Fruit fly (Drosophila melanogaster) whole organism, prepupa: ENCODE results near the gene Ero1L.

Source experiments
- Blimp-1 ChIP-seq: fragments of 200-800 bp; sonication (Bioruptor generic); optimal IDR thresholded peaks from 3 replicates; lab custom pipeline; 2017; ENCODE audit warnings: missing biosample characterization, missing genetic modification characterization, mild to moderate bottlenecking, moderate library complexity, missing genetic modification reagents
- CG10631 ChIP-seq: fragments of 200-800 bp; sonication (Bioruptor generic); optimal IDR thresholded peaks from 2 replicates; lab custom pipeline; 2016; ENCODE audit warnings: missing biosample characterization, missing genetic modification characterization
- CG10669 ChIP-seq: fragments of 200-800 bp; sonication (Bioruptor generic); optimal IDR thresholded peaks from 3 replicates; lab custom pipeline; 2018; ENCODE audit warnings: missing biosample characterization, mild to moderate bottlenecking, missing genetic modification characterization, moderate library complexity
- CG11294 ChIP-seq: fragments of 200-800 bp; sonication (Bioruptor generic); IDR thresholded peaks from 2 replicates; pipeline ENCODE4 v1.3.6; 2022; ENCODE audit warnings: missing biosample characterization, missing genetic modification characterization
- CG15336 ChIP-seq: fragments of 200-800 bp; sonication (Bioruptor generic); IDR thresholded peaks from 2 replicates; pipeline ENCODE4 v1.3.6; 2022; ENCODE audit warnings: missing biosample characterization, missing genetic modification characterization
- CG1621 ChIP-seq: fragments of 200-800 bp; sonication (Bioruptor generic); optimal IDR thresholded peaks from 3 replicates; lab custom pipeline; 2018; ENCODE audit warnings: missing biosample characterization, mild to moderate bottlenecking, missing genetic modification characterization
- CG16779 ChIP-seq: fragments of 200-800 bp; sonication (Bioruptor generic); optimal IDR thresholded peaks from 3 replicates; lab custom pipeline; 2017; ENCODE audit warnings: missing biosample characterization, mild to moderate bottlenecking, missing genetic modification characterization
- CG3032 ChIP-seq: fragments of 200-800 bp; optimal IDR thresholded peaks from 2 replicates; lab custom pipeline; 2019; ENCODE audit warnings: missing biosample characterization, mild to moderate bottlenecking, missing genetic modification characterization, moderate library complexity
- CG34406 ChIP-seq: fragments of 200-800 bp; sonication (Bioruptor generic); optimal IDR thresholded peaks from 3 replicates; lab custom pipeline; 2016; ENCODE audit warnings: missing biosample characterization, missing genetic modification characterization
- CG3919 ChIP-seq: fragments of 200-800 bp; sonication (Bioruptor generic); optimal IDR thresholded peaks from 3 replicates; lab custom pipeline; 2016; ENCODE audit warnings: missing biosample characterization, missing genetic modification characterization
- CG4318 ChIP-seq: fragments of 200-800 bp; sonication (Bioruptor generic); optimal IDR thresholded peaks from 3 replicates; lab custom pipeline; 2017; ENCODE audit warnings: missing biosample characterization, mild to moderate bottlenecking, missing genetic modification characterization
- CG6163 ChIP-seq: fragments of 200-800 bp; sonication (Bioruptor generic); IDR thresholded peaks from 3 replicates; pipeline ENCODE4 v1.3.6; 2022; ENCODE audit warnings: missing biosample characterization, missing genetic modification characterization
- CG6276 ChIP-seq: fragments of 200-800 bp; sonication (Bioruptor generic); optimal IDR thresholded peaks from 2 replicates; lab custom pipeline; 2017; ENCODE audit warnings: missing biosample characterization, mild to moderate bottlenecking, missing genetic modification characterization
- CG6792 ChIP-seq: fragments of 200-800 bp; sonication (Bioruptor generic); optimal IDR thresholded peaks from 3 replicates; lab custom pipeline; 2016; ENCODE audit warnings: missing biosample characterization, missing genetic modification characterization
- CG6808 ChIP-seq: fragments of 200-800 bp; sonication (Bioruptor generic); optimal IDR thresholded peaks from 3 replicates; lab custom pipeline; 2017; ENCODE audit warnings: missing biosample characterization, missing genetic modification characterization, mild to moderate bottlenecking, moderate library complexity, missing genetic modification reagents
- CG6854 ChIP-seq: fragments of 200-800 bp; sonication (Bioruptor generic); optimal IDR thresholded peaks from 2 replicates; lab custom pipeline; 2017; ENCODE audit warnings: missing biosample characterization, mild to moderate bottlenecking, missing genetic modification characterization
- CG7368 ChIP-seq: fragments of 200-800 bp; sonication (Bioruptor generic); optimal IDR thresholded peaks from 3 replicates; lab custom pipeline; 2016; ENCODE audit warnings: missing biosample characterization, missing genetic modification characterization
- CG8119 ChIP-seq: fragments of 200-800 bp; sonication (Bioruptor generic); IDR thresholded peaks from 3 replicates; pipeline ENCODE4 v1.3.6; 2022; ENCODE audit warnings: missing biosample characterization, missing genetic modification characterization
- CG8319 ChIP-seq: fragments of 200-800 bp; sonication (Bioruptor generic); optimal IDR thresholded peaks from 3 replicates; lab custom pipeline; 2016; ENCODE audit warnings: missing biosample characterization, missing genetic modification characterization
- CG8632 ChIP-seq: fragments of 200-800 bp; sonication (Bioruptor generic); optimal IDR thresholded peaks from 3 replicates; lab custom pipeline; 2016; ENCODE audit warnings: missing biosample characterization, missing genetic modification characterization
- CG9139 ChIP-seq: fragments of 200-800 bp; sonication (Bioruptor generic); optimal IDR thresholded peaks from 3 replicates; lab custom pipeline; 2017; ENCODE audit warnings: missing biosample characterization, mild to moderate bottlenecking, missing genetic modification characterization
- Eip78C ChIP-seq: fragments of 200-800 bp; sonication (Bioruptor generic); peaks from one replicate; lab custom pipeline; 2016; ENCODE audit warnings: missing biosample characterization, missing genetic modification characterization
- Eip93F ChIP-seq: fragments of 200-800 bp; sonication (Bioruptor generic); optimal IDR thresholded peaks from 2 replicates; lab custom pipeline; 2016; ENCODE audit warnings: missing biosample characterization, mild to moderate bottlenecking, missing genetic modification characterization
- Ets21C ChIP-seq: fragments of 200-800 bp; sonication (Bioruptor generic); optimal IDR thresholded peaks from 3 replicates; lab custom pipeline; 2016; ENCODE audit warnings: missing biosample characterization, missing genetic modification characterization
- Ets96B ChIP-seq: fragments of 200-800 bp; optimal IDR thresholded peaks from 2 replicates; lab custom pipeline; 2019; ENCODE audit warnings: missing biosample characterization, mild to moderate bottlenecking, missing genetic modification characterization, moderate library complexity
- Gug ChIP-seq: fragments of 200-800 bp; sonication (Bioruptor generic); IDR thresholded peaks from 2 replicates; pipeline ENCODE4 v1.3.6; 2022; ENCODE audit warnings: missing biosample characterization, missing genetic modification characterization
- Hr38 ChIP-seq: sonication (Bioruptor generic); optimal IDR thresholded peaks from 2 replicates; lab custom pipeline; 2016; ENCODE audit warnings: missing biosample characterization, missing genetic modification characterization
- Hr39 ChIP-seq: fragments of 200-800 bp; sonication (Bioruptor generic); optimal IDR thresholded peaks from 2 replicates; lab custom pipeline; 2016; ENCODE audit warnings: missing biosample characterization, missing genetic modification characterization
- Hr4 ChIP-seq: fragments of 200-800 bp; sonication (Bioruptor generic); optimal IDR thresholded peaks from 3 replicates; lab custom pipeline; 2016; ENCODE audit warnings: missing biosample characterization, missing genetic modification characterization
- Met ChIP-seq: fragments of 200-800 bp; sonication (Bioruptor generic); optimal IDR thresholded peaks from 3 replicates; lab custom pipeline; 2016; ENCODE audit warnings: missing biosample characterization, missing genetic modification characterization
- OdsH ChIP-seq: fragments of 200-800 bp; sonication (Bioruptor generic); optimal IDR thresholded peaks from 3 replicates; lab custom pipeline; 2016; ENCODE audit warnings: missing biosample characterization, missing genetic modification characterization
- Smox ChIP-seq: fragments of 200-800 bp; sonication (Bioruptor generic); optimal IDR thresholded peaks from 3 replicates; lab custom pipeline; 2016; ENCODE audit warnings: missing biosample characterization, missing genetic modification characterization
- Sox102F ChIP-seq: fragments of 200-800 bp; sonication (Bioruptor generic); optimal IDR thresholded peaks from 2 replicates; lab custom pipeline; 2016; ENCODE audit warnings: missing biosample characterization, mild to moderate bottlenecking, missing genetic modification characterization
- Sox14 ChIP-seq: fragments of 200-800 bp; sonication (Bioruptor generic); optimal IDR thresholded peaks from 3 replicates; lab custom pipeline; 2016; ENCODE audit warnings: missing biosample characterization, missing genetic modification characterization
- Sox15 ChIP-seq: fragments of 200-800 bp; sonication (Bioruptor generic); optimal IDR thresholded peaks from 3 replicates; lab custom pipeline; 2016; ENCODE audit warnings: missing biosample characterization, missing genetic modification characterization
- achi ChIP-seq: fragments of 200-800 bp; sonication (Bioruptor generic); optimal IDR thresholded peaks from 3 replicates; lab custom pipeline; 2016; ENCODE audit warnings: missing biosample characterization, missing genetic modification characterization
- acj6 ChIP-seq: fragments of 200-800 bp; sonication (Bioruptor generic); optimal IDR thresholded peaks from 3 replicates; lab custom pipeline; 2016; ENCODE audit warnings: missing biosample characterization, missing genetic modification characterization
- cyc ChIP-seq: fragments of 200-800 bp; sonication (Bioruptor generic); optimal IDR thresholded peaks from 3 replicates; lab custom pipeline; 2016; ENCODE audit warnings: missing biosample characterization, missing genetic modification characterization
- eg ChIP-seq: fragments of 200-800 bp; sonication (Bioruptor generic); IDR thresholded peaks from 3 replicates; pipeline ENCODE4 v1.3.6; 2022; ENCODE audit warnings: missing biosample characterization, missing genetic modification characterization
- fd59A ChIP-seq: fragments of 200-800 bp; sonication (Bioruptor generic); optimal IDR thresholded peaks from 2 replicates; lab custom pipeline; 2017; ENCODE audit warnings: missing biosample characterization, mild to moderate bottlenecking, missing genetic modification characterization, missing genetic modification reagents
- fd85E ChIP-seq: fragments of 200-800 bp; sonication (Bioruptor generic); optimal IDR thresholded peaks from 3 replicates; lab custom pipeline; 2016; ENCODE audit warnings: missing biosample characterization, missing genetic modification characterization
- fkh ChIP-seq: fragments of 200-800 bp; sonication (Bioruptor generic); optimal IDR thresholded peaks from 3 replicates; lab custom pipeline; 2017; ENCODE audit warnings: missing biosample characterization, mild to moderate bottlenecking, missing genetic modification characterization, moderate library complexity
- lz ChIP-seq: fragments of 200-800 bp; sonication (Bioruptor generic); optimal IDR thresholded peaks from 3 replicates; lab custom pipeline; 2016; ENCODE audit warnings: missing biosample characterization, missing genetic modification characterization
- net ChIP-seq: fragments of 200-800 bp; sonication (Bioruptor generic); optimal IDR thresholded peaks from 3 replicates; lab custom pipeline; 2016; ENCODE audit warnings: missing biosample characterization, missing genetic modification characterization
- pdm3 ChIP-seq: fragments of 200-800 bp; sonication (Bioruptor generic); optimal IDR thresholded peaks from 3 replicates; lab custom pipeline; 2016; ENCODE audit warnings: missing biosample characterization, missing genetic modification characterization
- salr ChIP-seq, 2 experiments: fragments of 200-800 bp; sonication (Bioruptor generic); optimal IDR thresholded peaks; 3 replicates each; lab custom pipeline; 2016 to 2018; ENCODE audit warnings: missing biosample characterization in 2 of 2, missing genetic modification characterization in 2 of 2, mild to moderate bottlenecking in 1 of 2
- spab ChIP-seq: fragments of 200-800 bp; sonication (Bioruptor generic); optimal IDR thresholded peaks from 2 replicates; lab custom pipeline; 2017; ENCODE audit warnings: missing biosample characterization, mild to moderate bottlenecking, missing genetic modification characterization, missing genetic modification reagents
- svp ChIP-seq: fragments of 200-800 bp; sonication (Bioruptor generic); peaks from one replicate; lab custom pipeline; 2016; ENCODE audit warnings: missing biosample characterization, missing genetic modification characterization
- vri ChIP-seq: fragments of 200-800 bp; sonication (Bioruptor generic); optimal IDR thresholded peaks from 3 replicates; lab custom pipeline; 2016; ENCODE audit warnings: missing biosample characterization, mild to moderate bottlenecking, missing genetic modification characterization

The Ero1L gene

DNA sequence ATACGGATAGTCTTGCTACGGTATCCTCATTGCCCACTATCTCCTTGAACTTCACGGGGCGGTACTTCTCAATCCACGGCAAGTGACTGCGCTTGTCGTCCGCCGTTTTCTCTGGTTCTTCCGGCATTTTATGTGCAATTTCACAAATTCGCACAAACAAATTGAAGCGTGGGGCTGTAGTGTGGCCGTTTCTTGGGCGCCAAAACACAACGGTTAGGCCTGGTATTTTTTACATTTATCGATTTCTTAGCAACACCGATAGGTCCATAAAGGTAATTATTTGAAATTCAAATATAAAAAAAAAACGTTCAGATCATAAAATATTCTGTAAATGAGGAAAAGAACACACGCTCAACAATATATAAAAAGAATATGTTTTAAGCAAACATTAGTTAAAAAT, 34.3 kb upstream of the Ero1L start, which contains the start of gene RfC4:
RfC4 (minus strand) TSS at position 182 of the 400 bp plus-strand sequence.
- TF ChIP-seq CG1621 (tag; lab: Kevin White, UChicago) = no peak
- TF ChIP-seq Sox102F (GFP tag; lab: Kevin White, UChicago) = no peak
- TF ChIP-seq CG6276 (GFP tag; lab: Kevin White, UChicago) = no peak
- no peak for TF ChIP-seq CG11294 (GFP tag; lab: Robert Waterston, UW)
- no peak for TF ChIP-seq CG6808 (GFP tag; lab: Kevin White, UChicago)
- TF ChIP-seq CG6792 (GFP tag; lab: Kevin White, UChicago) = no peak
- TF ChIP-seq Blimp-1 (GFP tag; lab: Kevin White, UChicago) = no peak
- no peak for TF ChIP-seq pdm3
- no peak for TF ChIP-seq CG8119 (GFP tag; lab: Robert Waterston, UW)
- TF ChIP-seq fkh = no peak
- TF ChIP-seq fd59A (GFP tag; lab: Kevin White, UChicago) = no peak
- no peak for TF ChIP-seq CG8319 (GFP tag; lab: Kevin White, UChicago)
- TF ChIP-seq Gug (GFP tag; lab: Robert Waterston, UW) = no peak
- TF ChIP-seq Sox15 = no peak
- no peak for TF ChIP-seq spab (GFP tag; lab: Kevin White, UChicago)

DNA sequence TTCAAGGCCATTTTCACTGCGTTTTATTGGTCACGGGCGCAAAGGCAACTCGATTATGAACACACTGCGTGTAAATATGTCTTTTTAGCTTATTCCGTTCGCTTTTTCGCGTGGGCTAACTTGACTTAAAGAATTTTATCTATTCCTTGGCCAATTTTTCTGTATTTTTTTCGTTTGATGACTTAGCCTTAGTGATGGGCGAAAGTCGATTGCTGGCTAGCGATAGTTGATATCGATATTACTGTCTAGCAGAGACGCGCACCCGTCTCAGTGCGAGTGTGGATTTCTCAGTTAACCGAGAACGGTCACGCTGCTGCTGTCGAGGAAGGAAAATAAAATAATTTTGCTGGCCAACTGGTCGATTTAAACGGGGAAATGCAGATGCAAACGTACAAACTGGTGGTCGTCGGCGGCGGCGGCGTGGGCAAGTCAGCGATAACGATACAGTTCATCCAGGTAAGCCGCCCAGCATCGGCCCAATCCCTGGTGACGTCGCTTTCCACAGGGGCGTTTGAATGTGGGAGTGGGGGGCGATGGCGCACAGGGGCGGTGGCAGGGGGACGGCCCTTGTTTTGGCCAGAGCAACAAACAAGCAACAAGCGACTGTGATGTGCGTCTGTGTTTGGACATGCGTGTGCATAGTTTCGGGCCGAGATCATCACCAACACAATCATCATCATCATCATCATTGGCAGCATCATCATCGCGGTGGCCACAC, 31.2 kb upstream of the Ero1L start, which contains the start of the genes Rop and Ras64B:
Rop (minus strand) TSS at position 193 of the 718 bp plus-strand sequence.
Ras64B (plus strand) TSS at position 273 of the 718 bp plus-strand sequence.
- TF ChIP-seq CG15336 (GFP tag; lab: Robert Waterston, UW) (peak; percentile 14; the same call in 1 of the 2 replicates), CG16779 (tag; lab: Kevin White, UChicago) (no peak), Hr4 (no peak), Hr39 (no peak), CG3919 (GFP tag; lab: Kevin White, UChicago) (no peak), CG10631 (GFP tag; lab: Kevin White, UChicago) (no peak), OdsH (GFP tag; lab: Kevin White, UChicago) (no peak), fd85E (GFP tag; lab: Kevin White, UChicago) (no peak), CG6163 (GFP tag; lab: Robert Waterston, UW) (no peak), CG8119 (GFP tag; lab: Robert Waterston, UW) (peak; percentile 22; the same call in 1 of the 3 replicates), CG4318 (GFP tag; lab: Kevin White, UChicago) (no peak), CG6854 (no peak), CG1621 (tag; lab: Kevin White, UChicago) (no peak), CG3032 (tag; lab: Kevin White, UChicago) (peak; percentile 29), CG10669 (no peak), svp (GFP tag; lab: Kevin White, UChicago) (peak; percentile 94), CG8632 (GFP tag; lab: Kevin White, UChicago) (no peak), vri (GFP tag; lab: Kevin White, UChicago) (no peak), lz (peak; percentile 20), CG34406 (GFP tag; lab: Kevin White, UChicago) (no peak), CG9139 (GFP tag; lab: Kevin White, UChicago) (no peak), fkh (peak; percentile 87), Gug (GFP tag; lab: Robert Waterston, UW) (no peak), achi (GFP tag; lab: Kevin White, UChicago) (no peak), Eip93F (no peak), Smox (GFP tag; lab: Kevin White, UChicago) (no peak), acj6 (GFP tag; lab: Kevin White, UChicago) (no peak), pdm3 (no peak), fd59A (GFP tag; lab: Kevin White, UChicago) (no peak), cyc (GFP tag; lab: Kevin White, UChicago) (no peak), net (GFP tag; lab: Kevin White, UChicago) (no peak), salr (GFP tag; optimal IDR thresholded peaks at IDR 0.05; lab: Kevin White, UChicago) (no peak), Sox14 (peak; percentile 75), Met (GFP tag; lab: Kevin White, UChicago) (no peak), Blimp-1 (GFP tag; lab: Kevin White, UChicago) (no peak), CG6792 (GFP tag; lab: Kevin White, UChicago) (no peak), Ets96B (no peak), eg (no peak), CG7368 (GFP tag; lab: Kevin White, UChicago) (no peak), Ets21C (no peak), Eip78C (no peak), CG6808 (GFP tag; lab: Kevin White, UChicago) (no peak), Hr38 (GFP tag; lab: Kevin White, UChicago) (no peak)
